Fruit fly (Drosophila melanogaster): ENCODE data around the gene CG34293.
A peak's percentile ranks its signal among the peaks of the same experiment; 100 is the strongest.

Gene CG34293

dm6 chr3R:27150685-27151515 lies 14.5 kb downstream of the CG34293 start, which contains the start of gene CG6051 (continued):
- TF ChIP-seq CG15336 (GFP tag; IDR thresholded peaks at IDR 0.05) (no peak), CG6854 (GFP tag; optimal IDR thresholded peaks at IDR 0.05) (peak; percentile 66), CG8632 (GFP tag; optimal IDR thresholded peaks at IDR 0.05) (no peak), CG11902 (GFP tag; optimal IDR thresholded peaks at IDR 0.05) (no peak), CG9139 (GFP tag; optimal IDR thresholded peaks at IDR 0.05) (no peak), CG31627 (GFP tag; optimal IDR thresholded peaks at IDR 0.05) (peak; percentile 61), dsx (GFP tag; optimal IDR thresholded peaks at IDR 0.05; ENCODE audit: poor library complexity, severe bottlenecking) (peak; percentile 7), Sox102F (GFP tag; optimal IDR thresholded peaks at IDR 0.05) (no peak), Met (GFP tag; optimal IDR thresholded peaks at IDR 0.05) (no peak), acj6 (GFP tag; optimal IDR thresholded peaks at IDR 0.05) (peak; percentile 42), CG8119 (GFP tag; IDR thresholded peaks at IDR 0.05) (no peak), CG4318 (GFP tag; optimal IDR thresholded peaks at IDR 0.05) (peak; percentile 2), salr (GFP tag; optimal IDR thresholded peaks at IDR 0.05) (peak; percentile 7), CG11762 (GFP tag; optimal IDR thresholded peaks at IDR 0.05; ENCODE audit: insufficient read depth) (no peak), CG8319 (GFP tag; optimal IDR thresholded peaks at IDR 0.05) (no peak), Gug (GFP tag; IDR thresholded peaks at IDR 0.05) (no peak), lz (GFP tag; optimal IDR thresholded peaks at IDR 0.05) (peak; percentile 58), esn (GFP tag; optimal IDR thresholded peaks at IDR 0.05) (peak; percentile 24), CG16779 (tag; optimal IDR thresholded peaks at IDR 0.05) (peak; percentile 37), Hr4 (GFP tag; optimal IDR thresholded peaks at IDR 0.05) (peak; percentile 54), dac (GFP tag; optimal IDR thresholded peaks at IDR 0.05) (no peak)

- no peak for TF ChIP-seq CG1621 (tag; optimal IDR thresholded peaks at IDR 0.05)
- no peak for TF ChIP-seq CG6808 (GFP tag; optimal IDR thresholded peaks at IDR 0.05)
- TF ChIP-seq Hr38 (GFP tag; optimal IDR thresholded peaks at IDR 0.05), result no peak
- TF ChIP-seq CG10669 (GFP tag; optimal IDR thresholded peaks at IDR 0.05), result no peak
- TF ChIP-seq vri (GFP tag; optimal IDR thresholded peaks at IDR 0.05), result peak; percentile 33
- TF ChIP-seq CG31627 (GFP tag; optimal IDR thresholded peaks at IDR 0.05), result no peak
- peak; percentile 16 for TF ChIP-seq CG6276 (GFP tag; optimal IDR thresholded peaks at IDR 0.05)
- no peak for TF ChIP-seq salr (GFP tag; optimal IDR thresholded peaks at IDR 0.05)
- TF ChIP-seq CG16779 (tag; optimal IDR thresholded peaks at IDR 0.05), result peak; percentile 37
- no peak for TF ChIP-seq Lpt (GFP tag; optimal IDR thresholded peaks at IDR 0.05)
- TF ChIP-seq CG6792 (GFP tag; optimal IDR thresholded peaks at IDR 0.05), result no peak
- TF ChIP-seq Eip78C (GFP tag), result peak; percentile 57
- TF ChIP-seq fkh (GFP tag; optimal IDR thresholded peaks at IDR 0.05), result no peak
- TF ChIP-seq achi (GFP tag; optimal IDR thresholded peaks at IDR 0.05), result no peak
- TF ChIP-seq CG6163 (GFP tag; IDR thresholded peaks at IDR 0.05), result no peak
- no peak for TF ChIP-seq Ets21C (GFP tag; optimal IDR thresholded peaks at IDR 0.05)
- no peak for TF ChIP-seq Hr4 (GFP tag; optimal IDR thresholded peaks at IDR 0.05)
Observed at dm6 chr3R:27149884-27150676, 15.3 kb downstream of the CG34293 start.

All from whole organism, prepupa.